Fruit fly (Drosophila melanogaster): ENCODE results near the gene Fdx2.

The Fdx2 gene

dm6 chr3L:4252862-4253610 is 39.2 kb upstream of the Fdx2 start (continued):
- TF ChIP-seq tx (GFP tag; optimal IDR thresholded peaks at IDR 0.05): no peak
- TF ChIP-seq Kr (GFP tag; optimal IDR thresholded peaks at IDR 0.05): peak; percentile 41
- no peak for TF ChIP-seq Meics (GFP tag; optimal IDR thresholded peaks at IDR 0.05)
- no peak for TF ChIP-seq hth (optimal IDR thresholded peaks at IDR 0.05)
- TF ChIP-seq Nf-YA (GFP tag; IDR thresholded peaks at IDR 0.05): no peak
- no peak for TF ChIP-seq CoRest (tag; optimal IDR thresholded peaks at IDR 0.05)
- no peak for TF ChIP-seq ttk (GFP tag; IDR thresholded peaks at IDR 0.05)
- TF ChIP-seq CG4360 (GFP tag; IDR thresholded peaks at IDR 0.05): peak; percentile 60
- TF ChIP-seq p53 (GFP tag; optimal IDR thresholded peaks at IDR 0.05): no peak
- peak in 1 of 2 experiments; percentile 29 for TF ChIP-seq Pdp1 (GFP tag; optimal IDR thresholded peaks at IDR 0.05)
- no peak for TF ChIP-seq HLHmδ (GFP tag; optimal IDR thresholded peaks at IDR 0.05)
- TF ChIP-seq corto (GFP tag; optimal IDR thresholded peaks at IDR 0.05): no peak
- no peak for TF ChIP-seq Hr3 (GFP tag; optimal IDR thresholded peaks at IDR 0.05)
- no peak for TF ChIP-seq CG6791 (GFP tag; IDR thresholded peaks at IDR 0.05; ENCODE audit: partially characterized antibody)
- no peak for TF ChIP-seq sens-2 (GFP tag; IDR thresholded peaks at IDR 0.05)

- TF ChIP-seq Mrtf (GFP tag; IDR thresholded peaks at IDR 0.05) (no peak), CG8478 (optimal IDR thresholded peaks at IDR 0.05) (peak; percentile 10), CG5180 (GFP tag; optimal IDR thresholded peaks at IDR 0.05) (peak; percentile 4), Deaf1 (tag; optimal IDR thresholded peaks at IDR 0.05) (no peak), sisA (GFP tag; IDR thresholded peaks at IDR 0.05) (no peak), tin (GFP tag; optimal IDR thresholded peaks at IDR 0.05) (no peak), YL-1 (GFP tag; optimal IDR thresholded peaks at IDR 0.05) (peak; percentile 30), CG2875 (GFP tag; optimal IDR thresholded peaks at IDR 0.05) (no peak), sens (GFP tag) (peak; percentile 48), zen (tag; optimal IDR thresholded peaks at IDR 0.05) (no peak), Stat92E (GFP tag; optimal IDR thresholded peaks at IDR 0.05) (no peak), MESR4 (GFP tag; optimal IDR thresholded peaks at IDR 0.05) (peak; percentile 78), bab2 (GFP tag; optimal IDR thresholded peaks at IDR 0.05) (no peak), sr (GFP tag; IDR thresholded peaks at IDR 0.05) (no peak), Bgb (GFP tag; IDR thresholded peaks at IDR 0.05; ENCODE audit: partially characterized antibody) (no peak; the same call in 1 of the 2 replicates), pzg (GFP tag; optimal IDR thresholded peaks at IDR 0.05) (peak; percentile 22), CG8765 (GFP tag; IDR thresholded peaks at IDR 0.05) (no peak), CG10959 (GFP tag; IDR thresholded peaks at IDR 0.05) (0 out of 2 replicates have a peak, but pooled peaks have one; percentile 31), Trl (optimal IDR thresholded peaks at IDR 0.05) (peak in 1 of 2 experiments; percentile 13), Trl (GFP tag; optimal IDR thresholded peaks at IDR 0.05) (no peak), jumu (GFP tag; optimal IDR thresholded peaks at IDR 0.05) (no peak), lmd (GFP tag; IDR thresholded peaks at IDR 0.05) (0 out of 2 replicates have a peak, but pooled peaks have one; percentile 12), CG12104 (GFP tag; optimal IDR thresholded peaks at IDR 0.05) (peak; percentile 6), CG10565 (GFP tag; optimal IDR thresholded peaks at IDR 0.05) (no peak), usp (GFP tag; optimal IDR thresholded peaks at IDR 0.05) (no peak), pho (GFP tag; optimal IDR thresholded peaks at IDR 0.05) (no peak), CG14860 (GFP tag; IDR thresholded peaks at IDR 0.05; ENCODE audit: partially characterized antibody) (0 out of 3 replicates have a peak, but pooled peaks have one; percentile 20), Med (GFP tag) (peak; percentile 20), bbx (GFP tag; IDR thresholded peaks at IDR 0.05; ENCODE audit: partially characterized antibody) (0 out of 2 replicates have a peak, but pooled peaks have one; percentile 14), nmo (GFP tag; optimal IDR thresholded peaks at IDR 0.05) (no peak), ewg (GFP tag; optimal IDR thresholded peaks at IDR 0.05) (no peak), cg (GFP tag; optimal IDR thresholded peaks at IDR 0.05) (peak; percentile 91), CG2712 (tag; optimal IDR thresholded peaks at IDR 0.05) (no peak)
These were observed 38.5 kb upstream of the Fdx2 start for dm6 chr3L:4253611-4254300.
